Worm (Caenorhabditis elegans): ENCODE results near the gene cdd-1.

DNA sequence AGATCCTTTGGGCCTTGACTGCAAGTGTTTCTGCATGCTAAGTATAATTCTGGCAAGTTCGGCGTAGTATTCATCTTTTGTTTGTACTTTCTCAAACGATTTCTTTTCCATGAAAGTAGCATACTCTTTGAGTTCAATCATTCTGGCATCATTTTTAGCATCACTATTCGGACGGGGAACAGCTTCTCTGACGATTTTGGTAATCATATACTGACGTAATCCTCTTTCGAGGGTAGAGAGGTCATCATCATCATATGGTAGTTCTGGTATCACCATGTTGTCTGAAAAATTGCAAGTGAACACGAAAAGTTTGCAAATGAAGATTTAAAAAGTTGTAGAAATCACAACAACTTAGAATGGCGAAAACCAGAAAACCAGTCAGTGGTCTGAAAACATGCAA is 48.2 kb downstream of the cdd-1 start, which contains the start of gene F22F1.3:
- TF ChIP-seq mxl-1 (tag; optimal IDR thresholded peaks at IDR 0.05) (no peak), lin-26 (GFP tag; IDR thresholded peaks at IDR 0.05) (no peak)

Measured in whole organism, young adult.